Worm (Caenorhabditis elegans): ENCODE results near the gene pas-2.
A peak's percentile ranks its signal among the peaks of the same experiment; 100 is the strongest.

The pas-2 gene

ce11 chrV:10776528-10777055 is 6.4 kb downstream of the pas-2 start, which contains the start of gene D1054.5 (continued):
- TF ChIP-seq daf-8 (GFP tag; IDR thresholded peaks at IDR 0.05) (no peak), daf-16 (GFP tag; optimal IDR thresholded peaks at IDR 0.05) (no peak), daf-16 (tag; optimal IDR thresholded peaks at IDR 0.05) (peak; percentile 92), hlh-11 (tag; optimal IDR thresholded peaks at IDR 0.05) (peak; percentile 74), lin-39 (tag; optimal IDR thresholded peaks at IDR 0.05) (no peak), ztf-7 (tag; optimal IDR thresholded peaks at IDR 0.05) (peak; percentile 4), nhr-48 (tag; optimal IDR thresholded peaks at IDR 0.05) (peak; percentile 65)

- TF ChIP-seq nhr-28 (tag; optimal IDR thresholded peaks at IDR 0.05) (peak; percentile 2), mxl-3 (GFP tag; optimal IDR thresholded peaks at IDR 0.05) (no peak)
Measured at ce11 chrV:10784011-10784410, 13.8 kb downstream of the pas-2 start, which contains the start of gene D1054.8. Gene D1054.8 (plus strand): TSS chrV:10784311.

ce11 chrV:10790921-10791320 is 20.8 kb downstream of the pas-2 start, which contains the start of gene D1054.9:
Gene D1054.9 (minus strand): TSS chrV:10791057.
- TF ChIP-seq set-16 (GFP tag; IDR thresholded peaks at IDR 0.05) = peak; percentile 69
- no peak for TF ChIP-seq zfp-2 (tag; optimal IDR thresholded peaks at IDR 0.05)

- TF ChIP-seq attf-4 (tag; optimal IDR thresholded peaks at IDR 0.05) (no peak), nhr-77 (tag; optimal IDR thresholded peaks at IDR 0.05) (no peak), mes-2 (tag; optimal IDR thresholded peaks at IDR 0.05; ENCODE audit: poor library complexity, severe bottlenecking) (no peak), Y105C5A.15 (GFP tag; IDR thresholded peaks at IDR 0.05) (no peak), dmd-6 (GFP tag; IDR thresholded peaks at IDR 0.05) (no peak), lim-7 (GFP tag; IDR thresholded peaks at IDR 0.05) (no peak), lin-38 (GFP tag; IDR thresholded peaks at IDR 0.05) (no peak), zip-11 (GFP tag; IDR thresholded peaks at IDR 0.05) (no peak), spr-3 (GFP tag; optimal IDR thresholded peaks at IDR 0.05) (no peak), zip-2 (tag; optimal IDR thresholded peaks at IDR 0.05) (no peak), F37D6.2 (tag; optimal IDR thresholded peaks at IDR 0.05) (no peak), unc-39 (tag; optimal IDR thresholded peaks at IDR 0.05) (no peak), zfp-3 (GFP tag; conservative IDR thresholded peaks at IDR 0.05) (no peak), T20F7.1 (GFP tag; optimal IDR thresholded peaks at IDR 0.05) (no peak), ceh-28 (tag; optimal IDR thresholded peaks at IDR 0.05) (no peak), R02D3.7 (tag; optimal IDR thresholded peaks at IDR 0.05) (no peak)
Measured at ce11 chrV:10792775-10793174, 22.6 kb downstream of the pas-2 start, which contains the start of gene D1054.10. Gene D1054.10 (minus strand): TSS chrV:10792875.

- peak in 1 of 2 experiments; percentile 32 for TF ChIP-seq unc-62 (GFP tag; optimal IDR thresholded peaks at IDR 0.05 in 1 of 2)
- no peak for TF ChIP-seq unc-62 (tag; optimal IDR thresholded peaks at IDR 0.05)
- no peak for TF ChIP-seq lin-39 (tag; optimal IDR thresholded peaks at IDR 0.05)
- no peak for TF ChIP-seq ceh-28 (tag; optimal IDR thresholded peaks at IDR 0.05)
- no peak for TF ChIP-seq nhr-25 (tag; optimal IDR thresholded peaks at IDR 0.05; ENCODE audit: borderline replicate concordance, insufficient read depth)
Measured at ce11 chrV:10793498-10793897, 23.3 kb downstream of the pas-2 start, which contains the start of gene ule-3. Gene ule-3 (plus strand): TSS chrV:10793798.

- TF ChIP-seq set-16 (GFP tag; IDR thresholded peaks at IDR 0.05) = peak; percentile 88; the same call in 1 of the 2 replicates
- TF ChIP-seq lsy-2 (tag; optimal IDR thresholded peaks at IDR 0.05) = no peak
- TF ChIP-seq mdl-1 (tag; optimal IDR thresholded peaks at IDR 0.05) = no peak
- no peak for TF ChIP-seq sdz-12 (GFP tag; optimal IDR thresholded peaks at IDR 0.05)
- no peak for TF ChIP-seq ama-1 (optimal IDR thresholded peaks at IDR 0.05)
- no peak for TF ChIP-seq Y105C5A.15 (GFP tag; IDR thresholded peaks at IDR 0.05)
- TF ChIP-seq lin-15B (tag; optimal IDR thresholded peaks at IDR 0.05) = no peak
- TF ChIP-seq daf-16 (GFP tag; optimal IDR thresholded peaks at IDR 0.05) = no peak
- TF ChIP-seq daf-16 (tag; optimal IDR thresholded peaks at IDR 0.05) = no peak
- no peak for TF ChIP-seq lin-1 (GFP tag; IDR thresholded peaks at IDR 0.05)
Measured at ce11 chrV:10794463-10794862, 24.3 kb downstream of the pas-2 start.

Measured in whole organism, L4 larva.